Worm (Caenorhabditis elegans) whole organism, young adult: ENCODE results near the gene sng-1.

Experiments used
- B0336.3 ChIP-seq: fragments of 200-800 bp; sonication (Bioruptor generic); IDR thresholded peaks from 2 replicates; pipeline ENCODE4 v1.3.6; 2022; ENCODE audit warnings: missing genetic modification characterization, missing compliant biosample characterization
- F23B12.7 ChIP-seq: sonication (generic microtip); optimal IDR thresholded peaks from 2 replicates; lab custom pipeline; 2017; ENCODE audit warnings: missing genetic modification characterization, mild to moderate bottlenecking, missing compliant biosample characterization, antibody characterized with exemption, moderate library complexity; ENCODE audit not compliant: insufficient read depth
- F49E8.2 ChIP-seq: sonication (generic microtip); optimal IDR thresholded peaks from 3 replicates; lab custom pipeline; 2017; ENCODE audit warnings: missing genetic modification characterization, mild to moderate bottlenecking, missing compliant biosample characterization, antibody characterized with exemption, moderate library complexity; ENCODE audit not compliant: insufficient read depth
- F52B5.7 ChIP-seq: sonication (generic microtip); optimal IDR thresholded peaks from 2 replicates; lab custom pipeline; 2016; ENCODE audit warnings: mild to moderate bottlenecking, missing genetic modification characterization, missing compliant biosample characterization
- K12H6.12 ChIP-seq: fragments of 200-800 bp; sonication (Bioruptor generic); optimal IDR thresholded peaks from 2 replicates; lab custom pipeline; 2018; ENCODE audit warnings: mild to moderate bottlenecking, missing genetic modification characterization, missing compliant biosample characterization
- T26A5.8 ChIP-seq: sonication (generic microtip); optimal IDR thresholded peaks from 2 replicates; lab custom pipeline; 2016; ENCODE audit warnings: missing genetic modification characterization, missing compliant biosample characterization
- Y53F4B.3 ChIP-seq: fragments of 200-800 bp; sonication (Bioruptor generic); IDR thresholded peaks from 2 replicates; pipeline ENCODE4 v1.3.6; 2022; ENCODE audit warnings: missing genetic modification reagents, missing genetic modification characterization, missing compliant biosample characterization
- Y67H2A.10 ChIP-seq: fragments of 200-800 bp; sonication (Bioruptor generic); conservative IDR thresholded peaks from 2 replicates; pipeline ENCODE4 v1.3.6; 2022; ENCODE audit warnings: missing genetic modification reagents, missing genetic modification characterization, missing compliant biosample characterization
- akir-1 ChIP-seq: fragments of 200-800 bp; sonication (Bioruptor generic); optimal IDR thresholded peaks from 2 replicates; lab custom pipeline; 2018; ENCODE audit warnings: mild to moderate bottlenecking, missing genetic modification characterization, moderate library complexity, missing compliant biosample characterization
- ama-1 ChIP-seq, 3 experiments: fragments of 150-350 bp in 1 of 3; sonication (generic microtip) in 2 of 3; optimal IDR thresholded peaks; 2 replicates each; lab custom pipeline; 2014 to 2018; ENCODE audit warnings: missing biosample characterization in 2 of 3, missing genetic modification characterization in 2 of 3, missing genetic modification reagents in 2 of 3
- aptf-3 ChIP-seq: fragments of 200-800 bp; sonication (Bioruptor generic); IDR thresholded peaks from 2 replicates; pipeline ENCODE4 v1.3.6; 2022; ENCODE audit warnings: missing genetic modification characterization, missing compliant biosample characterization
- attf-3 ChIP-seq: fragments of 200-800 bp; sonication (Bioruptor generic); conservative IDR thresholded peaks from 2 replicates; pipeline ENCODE4 v1.3.6; 2022; ENCODE audit warnings: missing genetic modification reagents, missing genetic modification characterization, missing compliant biosample characterization
- attf-5 ChIP-seq: fragments of 200-800 bp; sonication (Bioruptor generic); optimal IDR thresholded peaks from 2 replicates; lab custom pipeline; 2018; ENCODE audit warnings: mild to moderate bottlenecking, missing genetic modification characterization, missing compliant biosample characterization
- attf-6 ChIP-seq: fragments of 200-800 bp; sonication (Bioruptor generic); IDR thresholded peaks from 2 replicates; pipeline ENCODE4 v1.3.6; 2022; ENCODE audit warnings: missing genetic modification reagents, missing genetic modification characterization, missing compliant biosample characterization
- bed-1 ChIP-seq: fragments of 200-800 bp; sonication (Bioruptor generic); IDR thresholded peaks from 2 replicates; pipeline ENCODE4 v1.3.6; 2022; ENCODE audit warnings: missing genetic modification reagents, missing genetic modification characterization, missing compliant biosample characterization
- cebp-1 ChIP-seq, 2 experiments: fragments of 200-800 bp in 1 of 2; sonication (Bioruptor generic) in 1 of 2; sonication (generic microtip) in 1 of 2; IDR thresholded peaks in 1 of 2; optimal IDR thresholded peaks in 1 of 2; 2 replicates each; pipeline versions ENCODE4 v1.3.6 to Lab custom; 2017 to 2022; ENCODE audit warnings: missing compliant biosample characterization in 2 of 2, missing genetic modification characterization in 2 of 2, mild to moderate bottlenecking in 1 of 2, missing genetic modification reagents in 1 of 2, moderate library complexity in 1 of 2
- ceh-100 ChIP-seq: fragments of 200-800 bp; sonication (Bioruptor generic); IDR thresholded peaks from 2 replicates; pipeline ENCODE4 v1.3.6; 2022; ENCODE audit warnings: missing genetic modification reagents, missing genetic modification characterization, missing compliant biosample characterization
- ceh-27 ChIP-seq: fragments of 200-800 bp; sonication (Bioruptor generic); optimal IDR thresholded peaks from 2 replicates; lab custom pipeline; 2018; ENCODE audit warnings: mild to moderate bottlenecking, missing genetic modification characterization, moderate library complexity, missing compliant biosample characterization
- ceh-79 ChIP-seq: sonication (generic microtip); optimal IDR thresholded peaks from 2 replicates; lab custom pipeline; 2017; ENCODE audit warnings: mild to moderate bottlenecking, missing genetic modification characterization, missing compliant biosample characterization
- dpff-1 ChIP-seq: sonication (generic microtip); optimal IDR thresholded peaks from 2 replicates; lab custom pipeline; 2017; ENCODE audit warnings: mild to moderate bottlenecking, missing genetic modification characterization, missing compliant biosample characterization
- dpl-1 ChIP-seq: fragments of 150-350 bp; optimal IDR thresholded peaks from 2 replicates; lab custom pipeline; 2014; ENCODE audit warnings: missing biosample characterization, missing genetic modification reagents, missing genetic modification characterization
- egl-18 ChIP-seq: fragments of 200-800 bp; sonication (Bioruptor generic); IDR thresholded peaks from 2 replicates; pipeline ENCODE4 v1.3.6; 2022; ENCODE audit warnings: missing genetic modification reagents, missing genetic modification characterization, missing compliant biosample characterization
- egl-44 ChIP-seq: fragments of 200-800 bp; sonication (Bioruptor generic); IDR thresholded peaks from 2 replicates; pipeline ENCODE4 v1.3.6; 2022; ENCODE audit warnings: missing genetic modification reagents, missing genetic modification characterization, missing compliant biosample characterization
- him-1 ChIP-seq: sonication (generic microtip); optimal IDR thresholded peaks from 2 replicates; lab custom pipeline; 2016; ENCODE audit warnings: missing genotype, missing genetic modification reagents, missing genetic modification characterization, missing compliant biosample characterization
- hmg-20 ChIP-seq: fragments of 200-800 bp; sonication (Bioruptor generic); IDR thresholded peaks from 2 replicates; pipeline ENCODE4 v1.3.6; 2022; ENCODE audit warnings: missing genetic modification reagents, missing genetic modification characterization, missing compliant biosample characterization
- hrde-1 ChIP-seq: sonication (generic microtip); optimal IDR thresholded peaks from 2 replicates; lab custom pipeline; 2016; ENCODE audit warnings: missing genetic modification characterization, mild to moderate bottlenecking, missing compliant biosample characterization, moderate library complexity, missing genotype, missing genetic modification reagents, borderline replicate concordance
- let-607 ChIP-seq, 2 experiments: fragments of 200-800 bp in 1 of 2; sonication (Bioruptor generic) in 1 of 2; sonication (generic microtip) in 1 of 2; optimal IDR thresholded peaks; 2 replicates each; lab custom pipeline; 2016 to 2018; ENCODE audit warnings: mild to moderate bottlenecking in 2 of 2, missing compliant biosample characterization in 2 of 2, missing genetic modification characterization in 2 of 2, moderate library complexity in 2 of 2, missing genotype in 1 of 2
- lin-40 ChIP-seq: sonication (generic microtip); optimal IDR thresholded peaks from 2 replicates; lab custom pipeline; 2016; ENCODE audit warnings: missing genetic modification characterization, mild to moderate bottlenecking, missing compliant biosample characterization, missing genotype, missing genetic modification reagents
- lin-54 ChIP-seq: fragments of 200-800 bp; sonication (Bioruptor generic); optimal IDR thresholded peaks from 2 replicates; lab custom pipeline; 2018; ENCODE audit warnings: mild to moderate bottlenecking, missing genetic modification characterization, missing compliant biosample characterization
- lsy-27 ChIP-seq: sonication (generic microtip); optimal IDR thresholded peaks from 2 replicates; lab custom pipeline; 2017; ENCODE audit warnings: missing genetic modification characterization, mild to moderate bottlenecking, missing compliant biosample characterization, antibody characterized with exemption, missing genotype, borderline replicate concordance; ENCODE audit not compliant: insufficient read depth
- mel-28 ChIP-seq: sonication (generic microtip); optimal IDR thresholded peaks from 2 replicates; lab custom pipeline; 2016; ENCODE audit warnings: borderline replicate concordance, mild to moderate bottlenecking, missing genetic modification characterization, missing compliant biosample characterization
- nfya-1 ChIP-seq: sonication (generic microtip); optimal IDR thresholded peaks from 2 replicates; lab custom pipeline; 2017; ENCODE audit warnings: antibody characterized with exemption, missing compliant biosample characterization, missing genetic modification characterization, borderline replicate concordance; ENCODE audit not compliant: insufficient read depth
- nfya-2 ChIP-seq: fragments of 200-800 bp; sonication (Bioruptor generic); IDR thresholded peaks from 2 replicates; pipeline ENCODE4 v1.3.6; 2022; ENCODE audit warnings: missing genetic modification reagents, missing genetic modification characterization, missing compliant biosample characterization
- rec-8 ChIP-seq, 2 experiments: sonication (generic microtip); optimal IDR thresholded peaks; 2 replicates each; lab custom pipeline; 2016; ENCODE audit warnings: mild to moderate bottlenecking in 2 of 2, missing genetic modification characterization in 2 of 2, missing genetic modification reagents in 2 of 2, missing genotype in 2 of 2, missing biosample characterization in 1 of 2, missing compliant biosample characterization in 1 of 2, moderate library complexity in 1 of 2
- repo-1 ChIP-seq: sonication (generic microtip); optimal IDR thresholded peaks from 2 replicates; lab custom pipeline; 2017; ENCODE audit warnings: mild to moderate bottlenecking, missing genetic modification characterization, missing compliant biosample characterization
- sdz-38 ChIP-seq: sonication (generic microtip); optimal IDR thresholded peaks from 2 replicates; lab custom pipeline; 2016; ENCODE audit warnings: missing genotype, missing genetic modification characterization, missing compliant biosample characterization
- snpc-1.1 ChIP-seq: sonication (generic microtip); optimal IDR thresholded peaks from 2 replicates; lab custom pipeline; 2017; ENCODE audit warnings: missing genetic modification characterization, mild to moderate bottlenecking, missing compliant biosample characterization, antibody characterized with exemption, moderate library complexity, missing genotype, missing genetic modification reagents; ENCODE audit not compliant: insufficient read depth
- snpc-1.3 ChIP-seq: sonication (generic microtip); optimal IDR thresholded peaks from 2 replicates; lab custom pipeline; 2017; ENCODE audit warnings: missing genetic modification characterization, mild to moderate bottlenecking, missing compliant biosample characterization, antibody characterized with exemption, moderate library complexity, missing genotype, missing genetic modification reagents; ENCODE audit not compliant: insufficient read depth
- sptf-2 ChIP-seq: fragments of 200-800 bp; sonication (Bioruptor generic); optimal IDR thresholded peaks from 2 replicates; lab custom pipeline; 2018; ENCODE audit warnings: mild to moderate bottlenecking, missing genetic modification characterization, missing compliant biosample characterization
- tlf-1 ChIP-seq: fragments of 200-800 bp; sonication (Bioruptor generic); optimal IDR thresholded peaks from 2 replicates; lab custom pipeline; 2018; ENCODE audit warnings: mild to moderate bottlenecking, missing genetic modification characterization, missing compliant biosample characterization
- xnd-1 ChIP-seq: sonication (generic microtip); optimal IDR thresholded peaks from 2 replicates; lab custom pipeline; 2016; ENCODE audit warnings: missing genotype, missing genetic modification reagents, missing genetic modification characterization, missing compliant biosample characterization
- zfh-2 ChIP-seq: fragments of 200-800 bp; sonication (Bioruptor generic); conservative IDR thresholded peaks from 2 replicates; pipeline ENCODE4 v1.3.6; 2022; ENCODE audit warnings: missing genetic modification reagents, missing genetic modification characterization, missing compliant biosample characterization
- ztf-22 ChIP-seq: fragments of 200-800 bp; sonication (Bioruptor generic); optimal IDR thresholded peaks from 2 replicates; lab custom pipeline; 2018; ENCODE audit warnings: mild to moderate bottlenecking, missing genetic modification characterization, moderate library complexity, missing compliant biosample characterization
- ztf-25 ChIP-seq: fragments of 200-800 bp; sonication (Bioruptor generic); IDR thresholded peaks from 2 replicates; pipeline ENCODE4 v1.3.6; 2022; ENCODE audit warnings: missing genetic modification reagents, missing genetic modification characterization, missing compliant biosample characterization
- ztf-3 ChIP-seq: fragments of 200-800 bp; sonication (Bioruptor generic); optimal IDR thresholded peaks from 2 replicates; lab custom pipeline; 2018; ENCODE audit warnings: mild to moderate bottlenecking, missing genetic modification characterization, missing compliant biosample characterization

sng-1 gene

ce11 chrX:7323604-7324003 is 3.8 kb upstream of the sng-1 start (continued):
- peak; percentile 8 to 79 for TF ChIP-seq rec-8 (tag; optimal IDR thresholded peaks at IDR 0.05; lab: Kevin White, UChicago)
- TF ChIP-seq dpff-1: no peak
- no peak for TF ChIP-seq nfya-1 (tag; lab: Kevin White, UChicago)
- no peak for TF ChIP-seq mel-28 (tag; lab: Kevin White, UChicago)
- peak; percentile 14 for TF ChIP-seq F49E8.2 (tag; lab: Kevin White, UChicago)
- TF ChIP-seq xnd-1 (tag; lab: Kevin White, UChicago): no peak
- TF ChIP-seq repo-1: no peak
- TF ChIP-seq tlf-1: peak; percentile 23
- no peak for TF ChIP-seq cebp-1 (GFP tag; IDR thresholded peaks at IDR 0.05; lab: Robert Waterston, UW)
- peak; percentile 59 for TF ChIP-seq cebp-1 (tag; optimal IDR thresholded peaks at IDR 0.05; lab: Kevin White, UChicago)
- TF ChIP-seq sdz-38 (tag; lab: Kevin White, UChicago): no peak
- peak; percentile 21 for TF ChIP-seq ztf-22 (GFP tag; lab: Kevin White, UChicago)
- no peak for TF ChIP-seq nfya-2 (GFP tag; lab: Robert Waterston, UW)
- TF ChIP-seq lin-40 (tag; lab: Kevin White, UChicago): peak; percentile 40
- TF ChIP-seq ceh-27: peak; percentile 11
- TF ChIP-seq let-607 (tag; optimal IDR thresholded peaks at IDR 0.05; lab: Kevin White, UChicago): peak in 1 of 2 experiments; percentile 8
- peak; percentile 17 for TF ChIP-seq F52B5.7 (tag; lab: Kevin White, UChicago)
- TF ChIP-seq Y67H2A.10: no peak
- TF ChIP-seq ama-1 (optimal IDR thresholded peaks at IDR 0.05; lab: Kevin White, UChicago): no peak
- peak in 1 of 2 experiments; percentile 25 for TF ChIP-seq ama-1 (GFP tag; optimal IDR thresholded peaks at IDR 0.05; lab: Kevin White, UChicago)
- TF ChIP-seq T26A5.8 (tag; lab: Kevin White, UChicago): no peak
- TF ChIP-seq ztf-25: peak; percentile 71; the same call in 1 of the 2 replicates
- peak; percentile 75 for TF ChIP-seq egl-44 (GFP tag; lab: Robert Waterston, UW)
- TF ChIP-seq B0336.3 (GFP tag; lab: Robert Waterston, UW): 0 out of 2 replicates have a peak, but pooled peaks have one; percentile 20
- peak; percentile 0 for TF ChIP-seq K12H6.12
- TF ChIP-seq sptf-2 (GFP tag; lab: Kevin White, UChicago): peak; percentile 36
- TF ChIP-seq snpc-1.1 (tag; lab: Kevin White, UChicago): peak; percentile 82
- peak; percentile 44 for TF ChIP-seq attf-5 (GFP tag; lab: Kevin White, UChicago)
- TF ChIP-seq lin-54 (GFP tag; lab: Kevin White, UChicago): no peak
- no peak for TF ChIP-seq attf-3
- TF ChIP-seq ceh-79: no peak
- TF ChIP-seq dpl-1: no peak
- TF ChIP-seq him-1 (tag; lab: Kevin White, UChicago): peak; percentile 80
- no peak for TF ChIP-seq Y53F4B.3 (GFP tag; lab: Robert Waterston, UW)
- peak; percentile 46 for TF ChIP-seq F23B12.7 (tag; lab: Kevin White, UChicago)
- 0 out of 2 replicates have a peak, but pooled peaks have one; percentile 47 for TF ChIP-seq attf-6 (GFP tag; lab: Robert Waterston, UW)
- TF ChIP-seq aptf-3 (GFP tag; lab: Robert Waterston, UW): no peak
- no peak for TF ChIP-seq akir-1 (GFP tag; lab: Kevin White, UChicago)
- TF ChIP-seq hrde-1 (tag; lab: Kevin White, UChicago): peak; percentile 44
- TF ChIP-seq zfh-2 (GFP tag; lab: Robert Waterston, UW): no peak
- TF ChIP-seq hmg-20: 0 out of 2 replicates have a peak, but pooled peaks have one; percentile 40
- 0 out of 2 replicates have a peak, but pooled peaks have one; percentile 69 for TF ChIP-seq bed-1 (GFP tag; lab: Robert Waterston, UW)
- TF ChIP-seq snpc-1.3 (tag; lab: Kevin White, UChicago): peak; percentile 72
- TF ChIP-seq ceh-100 (GFP tag; lab: Robert Waterston, UW): no peak
- no peak for TF ChIP-seq ztf-3
- peak; percentile 36 for TF ChIP-seq lsy-27 (tag; lab: Kevin White, UChicago)
- no peak for TF ChIP-seq egl-18 (GFP tag; lab: Robert Waterston, UW)
